Fruit fly (Drosophila melanogaster) whole organism, embryonic: ENCODE measurements around the gene CG32599.
A peak's percentile ranks its signal among the peaks of the same experiment; 100 is the strongest.

Experiments used
- Bdp1 ChIP-seq: fragments of 200-800 bp; sonication (Bioruptor generic); optimal IDR thresholded peaks from 3 replicates; lab custom pipeline; 2016; ENCODE audit warnings: missing biosample characterization, missing genetic modification characterization
- CG1024 ChIP-seq: fragments of 200-800 bp; sonication (Bioruptor generic); IDR thresholded peaks from 2 replicates; pipeline ENCODE4 v1.3.6; 2022; ENCODE audit warnings: missing biosample characterization, missing genetic modification characterization
- CG11247 ChIP-seq: fragments of 200-800 bp; sonication (Bioruptor generic); IDR thresholded peaks from 2 replicates; pipeline ENCODE4 v1.3.6; 2022; ENCODE audit warnings: missing biosample characterization, missing genetic modification characterization
- CG12236 ChIP-seq: fragments of 200-800 bp; sonication (Bioruptor generic); optimal IDR thresholded peaks from 2 replicates; lab custom pipeline; 2016; ENCODE audit warnings: missing biosample characterization, missing genetic modification characterization
- CG12391 ChIP-seq: fragments of 200-800 bp; sonication (Bioruptor generic); optimal IDR thresholded peaks from 3 replicates; lab custom pipeline; 2018; ENCODE audit warnings: missing biosample characterization, mild to moderate bottlenecking, missing genetic modification characterization, moderate library complexity
- CG15073 ChIP-seq: fragments of 200-800 bp; sonication (Bioruptor generic); optimal IDR thresholded peaks from 2 replicates; lab custom pipeline; 2016; ENCODE audit warnings: missing biosample characterization, missing genetic modification characterization
- CG16813 ChIP-seq: fragments of 200-800 bp; sonication (Bioruptor generic); IDR thresholded peaks from 3 replicates; pipeline ENCODE4 v1.3.6; 2022; ENCODE audit warnings: missing biosample characterization, missing genetic modification characterization; ENCODE audit not compliant: partially characterized antibody
- CG1792 ChIP-seq: fragments of 200-800 bp; sonication (Bioruptor generic); optimal IDR thresholded peaks from 2 replicates; lab custom pipeline; 2016; ENCODE audit warnings: missing biosample characterization, missing genetic modification characterization
- CG30403 ChIP-seq: fragments of 200-800 bp; sonication (Bioruptor generic); optimal IDR thresholded peaks from 3 replicates; lab custom pipeline; 2016; ENCODE audit warnings: missing biosample characterization, missing genetic modification characterization
- CG30431 ChIP-seq: fragments of 200-800 bp; sonication (Bioruptor generic); optimal IDR thresholded peaks from 2 replicates; lab custom pipeline; 2017; ENCODE audit warnings: missing biosample characterization, missing genetic modification characterization
- CG32532 ChIP-seq: fragments of 200-800 bp; sonication (Bioruptor generic); IDR thresholded peaks from 2 replicates; pipeline ENCODE4 v1.3.6; 2022; ENCODE audit warnings: missing biosample characterization, missing genetic modification characterization
- CG33557 ChIP-seq: fragments of 200-800 bp; sonication (Bioruptor generic); optimal IDR thresholded peaks from 2 replicates; lab custom pipeline; 2019; ENCODE audit warnings: missing biosample characterization, mild to moderate bottlenecking, missing genetic modification characterization, moderate library complexity
- CG4424 ChIP-seq: fragments of 200-800 bp; sonication (Bioruptor generic); optimal IDR thresholded peaks from 3 replicates; lab custom pipeline; 2016; ENCODE audit warnings: missing biosample characterization, missing genetic modification characterization
- CG7786 ChIP-seq: fragments of 200-800 bp; sonication (Bioruptor generic); optimal IDR thresholded peaks from 2 replicates; lab custom pipeline; 2016; ENCODE audit warnings: missing biosample characterization, missing genetic modification characterization
- CG8388 ChIP-seq: fragments of 200-800 bp; sonication (Bioruptor generic); optimal IDR thresholded peaks from 2 replicates; lab custom pipeline; 2019; ENCODE audit warnings: missing biosample characterization, mild to moderate bottlenecking, missing genetic modification characterization, moderate library complexity
- CG9817 ChIP-seq: fragments of 200-800 bp; sonication (Bioruptor generic); optimal IDR thresholded peaks from 2 replicates; lab custom pipeline; 2018; ENCODE audit warnings: missing biosample characterization, mild to moderate bottlenecking, missing genetic modification characterization, moderate library complexity
- CTCF ChIP-seq: fragments of 200-800 bp; sonication (Bioruptor generic); optimal IDR thresholded peaks from 2 replicates; lab custom pipeline; 2017; ENCODE audit warnings: missing biosample characterization, mild to moderate bottlenecking, missing genetic modification characterization, moderate library complexity
- D19A ChIP-seq: fragments of 200-800 bp; optimal IDR thresholded peaks from 3 replicates; lab custom pipeline; 2019; ENCODE audit warnings: missing biosample characterization, mild to moderate bottlenecking, missing genetic modification characterization, moderate library complexity
- Doc3 ChIP-seq: fragments of 200-800 bp; sonication (Bioruptor generic); IDR thresholded peaks from 3 replicates; pipeline ENCODE4 v1.3.6; 2022; ENCODE audit warnings: missing biosample characterization, missing genetic modification characterization; ENCODE audit not compliant: partially characterized antibody
- Fer1 ChIP-seq: fragments of 200-800 bp; sonication (Bioruptor generic); optimal IDR thresholded peaks from 2 replicates; lab custom pipeline; 2017; ENCODE audit warnings: missing biosample characterization, mild to moderate bottlenecking, missing genetic modification characterization
- Hr78 ChIP-seq, 2 experiments: fragments of 200-800 bp in 1 of 2; fragments of >200 bp in 1 of 2; sonication (Bioruptor generic) in 1 of 2; optimal IDR thresholded peaks; 2 replicates each; lab custom pipeline; 2017 to 2019; ENCODE audit warnings: missing biosample characterization in 2 of 2, missing genetic modification characterization in 2 of 2, mild to moderate bottlenecking in 1 of 2, moderate library complexity in 1 of 2
- Hsf ChIP-seq: fragments of 200-800 bp; sonication (Bioruptor generic); optimal IDR thresholded peaks from 3 replicates; lab custom pipeline; 2016; ENCODE audit warnings: missing biosample characterization, missing genetic modification characterization
- Lhr ChIP-seq: fragments of 200-800 bp; sonication (Bioruptor generic); optimal IDR thresholded peaks from 3 replicates; lab custom pipeline; 2017; ENCODE audit warnings: mild to moderate bottlenecking, missing biosample characterization, missing genetic modification reagents, missing genetic modification characterization
- MBD-R2 ChIP-seq: fragments of 200-800 bp; sonication (Bioruptor generic); IDR thresholded peaks from 2 replicates; pipeline ENCODE4 v1.3.6; 2022; ENCODE audit warnings: missing biosample characterization, missing genetic modification characterization
- Mad ChIP-seq: fragments of 200-800 bp; sonication (Bioruptor generic); optimal IDR thresholded peaks from 2 replicates; lab custom pipeline; 2016; ENCODE audit warnings: missing biosample characterization, missing genetic modification characterization
- Meics ChIP-seq: fragments of 200-800 bp; sonication (Bioruptor generic); optimal IDR thresholded peaks from 2 replicates; lab custom pipeline; 2017; ENCODE audit warnings: missing biosample characterization, mild to moderate bottlenecking, missing genetic modification characterization
- Poxn ChIP-seq: fragments of 200-800 bp; sonication (Bioruptor generic); IDR thresholded peaks from 2 replicates; pipeline ENCODE4 v1.3.6; 2022; ENCODE audit warnings: missing biosample characterization, missing genetic modification characterization
- Ptx1 ChIP-seq: fragments of 200-800 bp; sonication (Bioruptor generic); IDR thresholded peaks from 2 replicates; pipeline ENCODE4 v1.3.6; 2022; ENCODE audit warnings: missing biosample characterization, missing genetic modification characterization
- Sox102F ChIP-seq: fragments of 200-800 bp; sonication (Bioruptor generic); optimal IDR thresholded peaks from 2 replicates; lab custom pipeline; 2018; ENCODE audit warnings: missing biosample characterization, mild to moderate bottlenecking, missing genetic modification characterization, moderate library complexity
- Taf1 ChIP-seq: fragments of 200-800 bp; sonication (Bioruptor generic); IDR thresholded peaks from 2 replicates; pipeline ENCODE4 v1.3.6; 2022; ENCODE audit warnings: missing biosample characterization, missing genetic modification characterization
- Trl ChIP-seq, 3 experiments: fragments of >200 bp in 2 of 3; fragments of 200-800 bp in 1 of 3; sonication (Bioruptor generic) in 1 of 3; optimal IDR thresholded peaks; 2 replicates in 1 of 3; 3 replicates in 2 of 3; lab custom pipeline; 2016 to 2017; ENCODE audit warnings: missing biosample characterization in 1 of 3, missing genetic modification characterization in 1 of 3
- abd-A ChIP-seq: fragments of 200-800 bp; sonication (Bioruptor generic); optimal IDR thresholded peaks from 3 replicates; lab custom pipeline; 2019; ENCODE audit warnings: missing biosample characterization, mild to moderate bottlenecking, missing genetic modification characterization, moderate library complexity
- ato ChIP-seq: fragments of 200-800 bp; sonication (Bioruptor generic); IDR thresholded peaks from 2 replicates; pipeline ENCODE4 v1.3.6; 2022; ENCODE audit warnings: missing biosample characterization, missing genetic modification characterization; ENCODE audit not compliant: partially characterized antibody
- bab2 ChIP-seq: fragments of 200-800 bp; sonication (Bioruptor generic); optimal IDR thresholded peaks from 2 replicates; lab custom pipeline; 2016; ENCODE audit warnings: missing biosample characterization, missing genetic modification characterization
- bsh ChIP-seq, 2 experiments: fragments of 200-800 bp; sonication (Bioruptor generic); optimal IDR thresholded peaks; 2 replicates each; lab custom pipeline; 2017 to 2018; ENCODE audit warnings: mild to moderate bottlenecking in 2 of 2, missing biosample characterization in 2 of 2, missing genetic modification characterization in 2 of 2, moderate library complexity in 1 of 2
- caup ChIP-seq: fragments of 200-800 bp; sonication (Bioruptor generic); optimal IDR thresholded peaks from 3 replicates; lab custom pipeline; 2017; ENCODE audit warnings: missing biosample characterization, mild to moderate bottlenecking, missing genetic modification characterization, moderate library complexity; ENCODE audit not compliant: severe bottlenecking
- emc ChIP-seq: fragments of 200-800 bp; sonication (Bioruptor generic); optimal IDR thresholded peaks from 2 replicates; lab custom pipeline; 2016; ENCODE audit warnings: missing biosample characterization, missing genetic modification characterization
- ems ChIP-seq: fragments of 200-800 bp; sonication (Bioruptor generic); optimal IDR thresholded peaks from 3 replicates; lab custom pipeline; 2016; ENCODE audit warnings: missing biosample characterization, missing genetic modification characterization
- eyg ChIP-seq: fragments of 200-800 bp; sonication (Bioruptor generic); optimal IDR thresholded peaks from 3 replicates; lab custom pipeline; 2016; ENCODE audit warnings: missing biosample characterization, missing genetic modification characterization
- h ChIP-seq: fragments of >200 bp; optimal IDR thresholded peaks from 2 replicates; lab custom pipeline; 2017
- mirr ChIP-seq: fragments of 200-800 bp; sonication (Bioruptor generic); optimal IDR thresholded peaks from 3 replicates; lab custom pipeline; 2018; ENCODE audit warnings: missing biosample characterization, mild to moderate bottlenecking, missing genetic modification characterization
- otp ChIP-seq: fragments of 200-800 bp; sonication (Bioruptor generic); IDR thresholded peaks from 3 replicates; pipeline ENCODE4, ENCODE4 v1.3.6; 2022; ENCODE audit warnings: missing biosample characterization, missing genetic modification characterization
- pfk ChIP-seq: fragments of 200-800 bp; sonication (Bioruptor generic); optimal IDR thresholded peaks from 2 replicates; lab custom pipeline; 2018; ENCODE audit warnings: missing biosample characterization, mild to moderate bottlenecking, missing genetic modification characterization, moderate library complexity
- run ChIP-seq: fragments of 200-800 bp; sonication (Bioruptor generic); optimal IDR thresholded peaks from 3 replicates; lab custom pipeline; 2018; ENCODE audit warnings: missing biosample characterization, mild to moderate bottlenecking, missing genetic modification characterization
- sr ChIP-seq: fragments of 200-800 bp; sonication (Bioruptor generic); IDR thresholded peaks from 3 replicates; pipeline ENCODE4 v1.3.6; 2022; ENCODE audit warnings: missing biosample characterization, missing genetic modification characterization
- tx ChIP-seq: fragments of 200-800 bp; sonication (Bioruptor generic); optimal IDR thresholded peaks from 2 replicates; lab custom pipeline; 2016; ENCODE audit warnings: missing biosample characterization, missing genetic modification characterization
- vnd ChIP-seq: fragments of 200-800 bp; sonication (Bioruptor generic); IDR thresholded peaks from 3 replicates; pipeline ENCODE4 v1.3.6; 2022; ENCODE audit warnings: missing biosample characterization, missing genetic modification characterization; ENCODE audit not compliant: partially characterized antibody
- wdn ChIP-seq: fragments of 200-800 bp; sonication (Bioruptor generic); IDR thresholded peaks from 2 replicates; pipeline ENCODE4 v1.3.6; 2022; ENCODE audit warnings: missing biosample characterization, missing genetic modification characterization
- zf30C ChIP-seq: fragments of 200-800 bp; sonication (Bioruptor generic); optimal IDR thresholded peaks from 3 replicates; lab custom pipeline; 2018; ENCODE audit warnings: missing biosample characterization, mild to moderate bottlenecking, missing genetic modification characterization

Gene CG32599

DNA sequence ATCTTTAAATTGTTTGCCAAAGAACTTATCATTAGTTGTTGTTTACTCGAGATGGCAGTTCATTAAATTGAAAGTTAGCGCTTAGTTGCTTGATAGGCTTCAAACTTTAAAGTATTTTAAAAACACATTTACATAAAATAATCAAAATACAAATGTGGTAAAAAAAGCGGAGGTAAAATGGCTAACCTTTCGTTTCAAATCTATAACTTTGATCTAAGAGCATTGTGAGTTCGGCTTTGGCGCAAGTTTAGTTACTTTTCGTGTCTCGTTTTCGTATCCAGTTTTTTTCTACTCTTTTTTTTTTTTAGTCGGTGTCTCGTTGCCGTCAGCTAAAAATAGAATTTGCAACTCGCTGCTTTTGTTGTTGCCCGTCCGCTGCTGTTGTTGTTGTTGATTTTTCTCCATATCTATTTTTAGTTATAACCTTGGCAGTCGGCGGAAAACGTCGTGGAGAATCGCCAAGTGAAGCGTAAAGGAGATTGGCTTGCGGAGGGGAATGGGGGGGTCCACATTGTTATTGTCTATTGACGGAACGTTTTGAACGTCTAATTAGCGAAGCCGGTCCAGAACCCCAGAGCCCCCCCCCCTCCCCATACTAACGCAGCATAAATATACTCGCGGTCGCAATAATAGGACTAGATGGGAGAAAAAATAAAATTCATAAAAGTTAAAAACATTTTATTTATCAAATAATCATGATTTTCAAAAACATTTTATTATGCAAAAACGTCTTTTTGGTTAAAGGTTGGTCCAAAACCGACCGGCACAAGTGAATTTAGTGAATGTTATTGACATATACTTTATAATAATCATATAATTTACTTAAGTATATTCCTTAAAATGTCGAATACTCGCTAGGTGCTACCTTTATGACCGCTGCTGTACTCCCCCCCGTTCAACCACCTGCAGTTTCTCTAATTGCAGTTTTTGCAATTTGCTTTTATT is 28.7 kb upstream of the CG32599 start (continued):
- no peak for TF ChIP-seq bab2 (GFP tag; lab: Kevin White, UChicago)
- TF ChIP-seq D19A (tag; lab: Kevin White, UChicago): peak; percentile 30
- peak; percentile 46 to 74 for TF ChIP-seq bsh (GFP tag; optimal IDR thresholded peaks at IDR 0.05; lab: Kevin White, UChicago)
- TF ChIP-seq CG4424: peak; percentile 27
- no peak for TF ChIP-seq CG1792
- no peak for TF ChIP-seq mirr (GFP tag; lab: Kevin White, UChicago)
- no peak for TF ChIP-seq sr (GFP tag; lab: Robert Waterston, UW)
- no peak for TF ChIP-seq Doc3 (GFP tag; lab: Robert Waterston, UW)
- no peak for TF ChIP-seq Hsf
- TF ChIP-seq Ptx1 (GFP tag; lab: Robert Waterston, UW): peak; percentile 48; the same call in 1 of the 2 replicates
- no peak for TF ChIP-seq tx (GFP tag; lab: Kevin White, UChicago)
- peak; percentile 21 for TF ChIP-seq CG8388 (GFP tag; lab: Kevin White, UChicago)
- TF ChIP-seq CG1024: no peak
- TF ChIP-seq emc (GFP tag; lab: Kevin White, UChicago): no peak
- TF ChIP-seq Mad (GFP tag; lab: Kevin White, UChicago): no peak
- no peak for TF ChIP-seq run
- TF ChIP-seq CG9817 (tag; lab: Kevin White, UChicago): peak; percentile 56
- TF ChIP-seq CG15073: no peak
- no peak for TF ChIP-seq Poxn (GFP tag; lab: Robert Waterston, UW)
- peak; percentile 57 for TF ChIP-seq Meics
- TF ChIP-seq ems (GFP tag; lab: Kevin White, UChicago): no peak
- peak; percentile 44; the same call in 1 of the 2 replicates for TF ChIP-seq wdn (GFP tag; lab: Robert Waterston, UW)
- peak; percentile 66 for TF ChIP-seq caup (GFP tag; lab: Kevin White, UChicago)
- no peak for TF ChIP-seq eyg
- no peak for TF ChIP-seq abd-A (tag; lab: Kevin White, UChicago)
- TF ChIP-seq otp: no peak
- no peak for TF ChIP-seq Trl (optimal IDR thresholded peaks at IDR 0.05; lab: Kevin White, UChicago)
- TF ChIP-seq Trl (GFP tag; optimal IDR thresholded peaks at IDR 0.05; lab: Kevin White, UChicago): no peak
- TF ChIP-seq CG30431 (GFP tag; lab: Kevin White, UChicago): no peak
- TF ChIP-seq Sox102F (GFP tag; lab: Kevin White, UChicago): peak; percentile 35
- TF ChIP-seq Taf1 (GFP tag; lab: Robert Waterston, UW): 0 out of 2 replicates have a peak, but pooled peaks have one; percentile 28
- no peak for TF ChIP-seq Bdp1
- TF ChIP-seq CG12236 (GFP tag; lab: Kevin White, UChicago): no peak
- no peak for TF ChIP-seq ato (GFP tag; lab: Robert Waterston, UW)
- TF ChIP-seq h (lab: Kevin White, UChicago): no peak
- TF ChIP-seq CG16813 (GFP tag; lab: Robert Waterston, UW): no peak
- TF ChIP-seq CG7786 (GFP tag; lab: Kevin White, UChicago): no peak
- peak; percentile 70 for TF ChIP-seq CG32532 (GFP tag; lab: Robert Waterston, UW)
- TF ChIP-seq zf30C (GFP tag; lab: Kevin White, UChicago): no peak
- TF ChIP-seq Fer1 (GFP tag; lab: Kevin White, UChicago): peak; percentile 58
- TF ChIP-seq CG12391: peak; percentile 28
- no peak for TF ChIP-seq pfk
- TF ChIP-seq CG11247: no peak; the same call in 1 of the 2 replicates
- TF ChIP-seq CG30403 (GFP tag; lab: Kevin White, UChicago): peak; percentile 27
- TF ChIP-seq Hr78 (GFP tag; optimal IDR thresholded peaks at IDR 0.05; lab: Kevin White, UChicago): no peak
- no peak for TF ChIP-seq CG33557 (GFP tag; lab: Kevin White, UChicago)
- TF ChIP-seq MBD-R2 (GFP tag; lab: Robert Waterston, UW): no peak
- TF ChIP-seq CTCF (GFP tag; lab: Kevin White, UChicago): no peak
- TF ChIP-seq vnd (GFP tag; lab: Robert Waterston, UW): no peak
- TF ChIP-seq Lhr (GFP tag; lab: Kevin White, UChicago): no peak
